Worm (Caenorhabditis elegans): ENCODE data around the gene T23F2.3.

T23F2.3 gene

ce11 chrX:5467308-5467707 lies 44.8 kb downstream of the T23F2.3 start (continued):
- no peak for TF ChIP-seq nhr-10 (tag; optimal IDR thresholded peaks at IDR 0.05)
- peak; percentile 82 for TF ChIP-seq hlh-11 (tag; optimal IDR thresholded peaks at IDR 0.05)
- TF ChIP-seq lin-39 (tag; optimal IDR thresholded peaks at IDR 0.05): no peak
- no peak for TF ChIP-seq gei-8 (GFP tag; optimal IDR thresholded peaks at IDR 0.05)
- TF ChIP-seq cey-2 (tag; optimal IDR thresholded peaks at IDR 0.05; ENCODE audit: borderline replicate concordance, insufficient read depth): peak; percentile 62
- peak; percentile 94 for TF ChIP-seq dmd-6 (GFP tag; IDR thresholded peaks at IDR 0.05)
- no peak for TF ChIP-seq ctbp-1 (GFP tag; IDR thresholded peaks at IDR 0.05)
- no peak for TF ChIP-seq nhr-237 (tag; optimal IDR thresholded peaks at IDR 0.05)
- TF ChIP-seq mep-1 (tag; optimal IDR thresholded peaks at IDR 0.05): peak; percentile 10
- no peak for TF ChIP-seq vab-7 (GFP tag; IDR thresholded peaks at IDR 0.05)
- TF ChIP-seq fkh-10 (GFP tag; optimal IDR thresholded peaks at IDR 0.05): no peak
- peak; percentile 96 for TF ChIP-seq mxl-3 (GFP tag; optimal IDR thresholded peaks at IDR 0.05)
- no peak for TF ChIP-seq daf-19 (GFP tag; conservative IDR thresholded peaks at IDR 0.05)
- peak; percentile 32 for TF ChIP-seq nhr-102 (tag; optimal IDR thresholded peaks at IDR 0.05)
- no peak for TF ChIP-seq tag-97 (GFP tag; IDR thresholded peaks at IDR 0.05)
- TF ChIP-seq ZK546.5 (tag; optimal IDR thresholded peaks at IDR 0.05): no peak
- TF ChIP-seq F10B5.3 (tag; optimal IDR thresholded peaks at IDR 0.05): no peak
- no peak for TF ChIP-seq snpc-4 (tag; optimal IDR thresholded peaks at IDR 0.05)
- TF ChIP-seq attf-4 (tag; optimal IDR thresholded peaks at IDR 0.05): no peak
- no peak for TF ChIP-seq lim-7 (GFP tag; IDR thresholded peaks at IDR 0.05)
- TF ChIP-seq nhr-42 (GFP tag; IDR thresholded peaks at IDR 0.05): no peak
- TF ChIP-seq Y75B8A.6 (GFP tag; IDR thresholded peaks at IDR 0.05): no peak
- no peak for TF ChIP-seq lin-38 (GFP tag; IDR thresholded peaks at IDR 0.05)
- no peak for TF ChIP-seq dmd-9 (GFP tag; IDR thresholded peaks at IDR 0.05)

- peak in 1 of 2 experiments; percentile 53 for TF ChIP-seq unc-62 (GFP tag; optimal IDR thresholded peaks at IDR 0.05 in 1 of 2)
- no peak for TF ChIP-seq unc-62 (tag; optimal IDR thresholded peaks at IDR 0.05)
- TF ChIP-seq nhr-28 (tag; optimal IDR thresholded peaks at IDR 0.05): no peak
- no peak for TF ChIP-seq ztf-11 (tag; optimal IDR thresholded peaks at IDR 0.05)
These were observed 46.0 kb downstream of the T23F2.3 start for ce11 chrX:5466149-5466548.

- TF ChIP-seq D1046.2 (GFP tag; IDR thresholded peaks at IDR 0.05) (no peak), pqm-1 (tag; optimal IDR thresholded peaks at IDR 0.05) (peak; percentile 53), daf-16 (GFP tag; optimal IDR thresholded peaks at IDR 0.05) (no peak), daf-16 (tag; optimal IDR thresholded peaks at IDR 0.05) (peak; percentile 0)
These were observed 46.5 kb downstream of the T23F2.3 start for ce11 chrX:5465631-5466030.
